Worm (Caenorhabditis elegans) whole organism, L2 larva: ENCODE results near the gene elmd-1.

Experiments used
- aly-2 ChIP-seq: fragments of 150-350 bp; optimal IDR thresholded peaks from 2 replicates; lab custom pipeline; 2014; ENCODE audit warnings: missing biosample characterization, missing genetic modification characterization
- ama-1 ChIP-seq: fragments of 150-350 bp; optimal IDR thresholded peaks from 2 replicates; lab custom pipeline; 2018; ENCODE audit warnings: inconsistent platforms
- snpc-4 ChIP-seq: fragments of 150-350 bp; optimal IDR thresholded peaks from 2 replicates; lab custom pipeline; 2014; ENCODE audit warnings: missing biosample characterization, missing genetic modification characterization

- TF ChIP-seq ama-1 (no peak), aly-2 (tag; lab: Kevin White, UChicago) (no peak), snpc-4 (no peak)
Measured at ce11 chrIII:3389426-3390020, at the start of gene elmd-1, which contains the start of gene hecw-1.
